Fruit fly (Drosophila melanogaster) whole organism, embryonic: ENCODE measurements around the gene Tsp97E.

Source experiments
- Atf3 ChIP-seq: fragments of 200-800 bp; sonication (Bioruptor generic); optimal IDR thresholded peaks from 3 replicates; lab custom pipeline; 2016; ENCODE audit warnings: missing biosample characterization, missing genetic modification characterization
- Awh ChIP-seq: fragments of 200-800 bp; sonication (Bioruptor generic); IDR thresholded peaks from 2 replicates; pipeline ENCODE4, ENCODE4 v1.3.6; 2022; ENCODE audit warnings: missing biosample characterization, missing genetic modification characterization
- Blimp-1 ChIP-seq: fragments of 200-800 bp; sonication (Bioruptor generic); optimal IDR thresholded peaks from 3 replicates; lab custom pipeline; 2018; ENCODE audit warnings: missing biosample characterization, missing genetic modification characterization, mild to moderate bottlenecking, moderate library complexity, missing genetic modification reagents
- CG10543 ChIP-seq: fragments of 200-800 bp; sonication (Bioruptor generic); optimal IDR thresholded peaks from 3 replicates; lab custom pipeline; 2017; ENCODE audit warnings: missing biosample characterization, mild to moderate bottlenecking, missing genetic modification characterization, moderate library complexity
- CG11695 ChIP-seq: fragments of 200-800 bp; sonication (Bioruptor generic); IDR thresholded peaks from 3 replicates; pipeline ENCODE4 v1.3.6; 2022; ENCODE audit warnings: missing biosample characterization, missing genetic modification characterization
- CG12219 ChIP-seq: fragments of 200-800 bp; sonication (Bioruptor generic); optimal IDR thresholded peaks from 3 replicates; lab custom pipeline; 2018; ENCODE audit warnings: missing biosample characterization, mild to moderate bottlenecking, missing genetic modification characterization
- CG12299 ChIP-seq: fragments of 200-800 bp; sonication (Bioruptor generic); optimal IDR thresholded peaks from 2 replicates; lab custom pipeline; 2018; ENCODE audit warnings: missing biosample characterization, mild to moderate bottlenecking, missing genetic modification characterization
- CG13123 ChIP-seq: fragments of 200-800 bp; sonication (Bioruptor generic); optimal IDR thresholded peaks from 2 replicates; lab custom pipeline; 2016; ENCODE audit warnings: missing biosample characterization, missing genetic modification characterization
- CG13287 ChIP-seq: fragments of 200-800 bp; sonication (Bioruptor generic); IDR thresholded peaks from 2 replicates; pipeline ENCODE4 v1.3.6; 2022; ENCODE audit warnings: missing biosample characterization, missing genetic modification characterization; ENCODE audit not compliant: partially characterized antibody
- CG13624 ChIP-seq: fragments of 200-800 bp; sonication (Bioruptor generic); optimal IDR thresholded peaks from 2 replicates; lab custom pipeline; 2016; ENCODE audit warnings: missing biosample characterization, missing genetic modification characterization
- CG13894 ChIP-seq: fragments of 200-800 bp; sonication (Bioruptor generic); optimal IDR thresholded peaks from 3 replicates; lab custom pipeline; 2018; ENCODE audit warnings: missing biosample characterization, mild to moderate bottlenecking, missing genetic modification characterization, moderate library complexity
- CG14050 ChIP-seq: fragments of 200-800 bp; sonication (Bioruptor generic); IDR thresholded peaks from 3 replicates; pipeline ENCODE4 v1.3.6; 2022; ENCODE audit warnings: missing biosample characterization, missing genetic modification characterization
- CG14710 ChIP-seq: fragments of 200-800 bp; sonication (Bioruptor generic); optimal IDR thresholded peaks from 3 replicates; lab custom pipeline; 2019; ENCODE audit warnings: missing biosample characterization, mild to moderate bottlenecking, missing genetic modification characterization, moderate library complexity
- CG18599 ChIP-seq: fragments of 200-800 bp; sonication (Bioruptor generic); optimal IDR thresholded peaks from 3 replicates; lab custom pipeline; 2017; ENCODE audit warnings: missing biosample characterization, missing genetic modification characterization, mild to moderate bottlenecking, moderate library complexity, missing genetic modification reagents
- CG3065 ChIP-seq: fragments of 200-800 bp; sonication (Bioruptor generic); optimal IDR thresholded peaks from 2 replicates; lab custom pipeline; 2016; ENCODE audit warnings: missing biosample characterization, missing genetic modification characterization
- CG32532 ChIP-seq: fragments of 200-800 bp; sonication (Bioruptor generic); IDR thresholded peaks from 2 replicates; pipeline ENCODE4 v1.3.6; 2022; ENCODE audit warnings: missing biosample characterization, missing genetic modification characterization
- CG4854 ChIP-seq: fragments of 200-800 bp; sonication (Bioruptor generic); optimal IDR thresholded peaks from 2 replicates; lab custom pipeline; 2016; ENCODE audit warnings: missing biosample characterization, missing genetic modification characterization, inconsistent platforms
- CG6254 ChIP-seq: fragments of 200-800 bp; sonication (Bioruptor generic); optimal IDR thresholded peaks from 3 replicates; lab custom pipeline; 2017; ENCODE audit warnings: mild to moderate bottlenecking, missing biosample characterization, missing genetic modification reagents, missing genetic modification characterization
- CG7372 ChIP-seq: fragments of 200-800 bp; sonication (Bioruptor generic); IDR thresholded peaks from 2 replicates; pipeline ENCODE4 v1.3.6; 2022; ENCODE audit warnings: missing biosample characterization, missing genetic modification characterization
- Camta ChIP-seq: fragments of 200-800 bp; sonication (Bioruptor generic); optimal IDR thresholded peaks from 2 replicates; lab custom pipeline; 2016; ENCODE audit warnings: missing biosample characterization, missing genetic modification characterization
- Doc2 ChIP-seq: fragments of 200-800 bp; sonication (Bioruptor generic); IDR thresholded peaks from 2 replicates; pipeline ENCODE4 v1.3.6; 2022; ENCODE audit warnings: missing biosample characterization, missing genetic modification characterization
- Fer1 ChIP-seq: fragments of 200-800 bp; sonication (Bioruptor generic); optimal IDR thresholded peaks from 2 replicates; lab custom pipeline; 2017; ENCODE audit warnings: missing biosample characterization, mild to moderate bottlenecking, missing genetic modification characterization
- HLH54F ChIP-seq: fragments of 200-800 bp; sonication (Bioruptor generic); optimal IDR thresholded peaks from 3 replicates; lab custom pipeline; 2016; ENCODE audit warnings: missing biosample characterization, missing genetic modification characterization
- Hr3 ChIP-seq: fragments of 200-800 bp; sonication (Bioruptor generic); optimal IDR thresholded peaks from 3 replicates; lab custom pipeline; 2016; ENCODE audit warnings: missing biosample characterization, missing genetic modification characterization
- Lhr ChIP-seq: fragments of 200-800 bp; sonication (Bioruptor generic); optimal IDR thresholded peaks from 3 replicates; lab custom pipeline; 2017; ENCODE audit warnings: mild to moderate bottlenecking, missing biosample characterization, missing genetic modification reagents, missing genetic modification characterization
- Meics ChIP-seq: fragments of 200-800 bp; sonication (Bioruptor generic); optimal IDR thresholded peaks from 2 replicates; lab custom pipeline; 2017; ENCODE audit warnings: missing biosample characterization, mild to moderate bottlenecking, missing genetic modification characterization
- Side ChIP-seq: fragments of 200-800 bp; sonication (Bioruptor generic); optimal IDR thresholded peaks from 2 replicates; lab custom pipeline; 2016; ENCODE audit warnings: missing biosample characterization, missing genetic modification characterization
- Sin3A ChIP-seq: fragments of >200 bp; optimal IDR thresholded peaks from 2 replicates; lab custom pipeline; 2018
- Six4 ChIP-seq: fragments of 200-800 bp; sonication (Bioruptor generic); optimal IDR thresholded peaks from 2 replicates; lab custom pipeline; 2016; ENCODE audit warnings: missing biosample characterization, missing genetic modification characterization
- Sox100B ChIP-seq: fragments of 200-800 bp; sonication (Bioruptor generic); optimal IDR thresholded peaks from 3 replicates; lab custom pipeline; 2018; ENCODE audit warnings: missing biosample characterization, mild to moderate bottlenecking, missing genetic modification characterization
- Spps ChIP-seq: fragments of 200-800 bp; sonication (Bioruptor generic); optimal IDR thresholded peaks from 2 replicates; lab custom pipeline; 2018; ENCODE audit warnings: missing biosample characterization, mild to moderate bottlenecking, missing genetic modification characterization
- bbx ChIP-seq: fragments of 200-800 bp; sonication (Bioruptor generic); IDR thresholded peaks from 2 replicates; pipeline ENCODE4 v1.3.6; 2022; ENCODE audit warnings: missing biosample characterization, missing genetic modification characterization; ENCODE audit not compliant: partially characterized antibody
- bigmax ChIP-seq: fragments of 200-800 bp; sonication (Bioruptor generic); optimal IDR thresholded peaks from 2 replicates; lab custom pipeline; 2018; ENCODE audit warnings: missing biosample characterization, mild to moderate bottlenecking, missing genetic modification characterization
- cad ChIP-seq: fragments of >200 bp; optimal IDR thresholded peaks from 2 replicates; lab custom pipeline; 2017; ENCODE audit warnings: missing biosample characterization, missing genetic modification characterization
- ci ChIP-seq: fragments of 200-800 bp; sonication (Bioruptor generic); IDR thresholded peaks from 3 replicates; pipeline ENCODE4 v1.3.6; 2022; ENCODE audit warnings: missing biosample characterization, missing genetic modification characterization
- dati ChIP-seq: fragments of 200-800 bp; sonication (Bioruptor generic); IDR thresholded peaks from 2 replicates; pipeline ENCODE4 v1.3.6; 2022; ENCODE audit warnings: missing biosample characterization, missing genetic modification characterization
- dmrt11E ChIP-seq: fragments of 200-800 bp; sonication (Bioruptor generic); optimal IDR thresholded peaks from 3 replicates; lab custom pipeline; 2018; ENCODE audit warnings: missing biosample characterization, mild to moderate bottlenecking, missing genetic modification characterization, moderate library complexity
- emc ChIP-seq: fragments of 200-800 bp; sonication (Bioruptor generic); optimal IDR thresholded peaks from 2 replicates; lab custom pipeline; 2016; ENCODE audit warnings: missing biosample characterization, missing genetic modification characterization
- fu2 ChIP-seq: fragments of 200-800 bp; sonication (Bioruptor generic); optimal IDR thresholded peaks from 2 replicates; lab custom pipeline; 2016; ENCODE audit warnings: missing biosample characterization, missing genetic modification characterization
- gce ChIP-seq: fragments of 200-800 bp; sonication (Bioruptor generic); IDR thresholded peaks from 3 replicates; pipeline ENCODE4 v1.3.6; 2022; ENCODE audit warnings: missing biosample characterization, missing genetic modification characterization
- grn ChIP-seq: fragments of 200-800 bp; sonication (Bioruptor generic); optimal IDR thresholded peaks from 3 replicates; lab custom pipeline; 2017; ENCODE audit warnings: missing biosample characterization, missing genetic modification characterization
- ind ChIP-seq: fragments of 200-800 bp; sonication (Bioruptor generic); optimal IDR thresholded peaks from 3 replicates; lab custom pipeline; 2016; ENCODE audit warnings: missing biosample characterization, missing genetic modification characterization
- insv ChIP-seq, 2 experiments: fragments of 200-800 bp; sonication (Bioruptor generic); optimal IDR thresholded peaks; 3 replicates each; lab custom pipeline; 2016 to 2018; ENCODE audit warnings: missing biosample characterization in 2 of 2, missing genetic modification characterization in 2 of 2
- lab ChIP-seq: fragments of 200-800 bp; sonication (Bioruptor generic); optimal IDR thresholded peaks from 3 replicates; lab custom pipeline; 2017; ENCODE audit warnings: missing biosample characterization, missing genetic modification characterization, mild to moderate bottlenecking, moderate library complexity, missing genetic modification reagents
- nerfin-1 ChIP-seq: fragments of 200-800 bp; sonication (Bioruptor generic); optimal IDR thresholded peaks from 3 replicates; lab custom pipeline; 2019; ENCODE audit warnings: missing biosample characterization, mild to moderate bottlenecking, missing genetic modification characterization, moderate library complexity
- pho ChIP-seq: fragments of 200-800 bp; sonication (Bioruptor generic); optimal IDR thresholded peaks from 2 replicates; lab custom pipeline; 2016; ENCODE audit warnings: missing biosample characterization, missing genetic modification characterization
- repo ChIP-seq: fragments of 200-800 bp; sonication (Bioruptor generic); optimal IDR thresholded peaks from 2 replicates; lab custom pipeline; 2016; ENCODE audit warnings: missing biosample characterization, missing genetic modification characterization
- sens ChIP-seq: fragments of 200-800 bp; sonication (Bioruptor generic); peaks from one replicate; lab custom pipeline; 2016; ENCODE audit warnings: missing biosample characterization, missing genetic modification characterization
- sens-2 ChIP-seq: fragments of 200-800 bp; sonication (Bioruptor generic); IDR thresholded peaks from 2 replicates; pipeline ENCODE4 v1.3.6; 2022; ENCODE audit warnings: missing biosample characterization, missing genetic modification characterization
- stc ChIP-seq: fragments of 200-800 bp; sonication (Bioruptor generic); IDR thresholded peaks from 2 replicates; pipeline ENCODE4 v1.3.6; 2022; ENCODE audit warnings: missing biosample characterization, missing genetic modification characterization
- wor ChIP-seq: fragments of 200-800 bp; sonication (Bioruptor generic); IDR thresholded peaks from 2 replicates; pipeline ENCODE4 v1.3.6; 2022; ENCODE audit warnings: missing biosample characterization, missing genetic modification characterization

Tsp97E gene

DNA sequence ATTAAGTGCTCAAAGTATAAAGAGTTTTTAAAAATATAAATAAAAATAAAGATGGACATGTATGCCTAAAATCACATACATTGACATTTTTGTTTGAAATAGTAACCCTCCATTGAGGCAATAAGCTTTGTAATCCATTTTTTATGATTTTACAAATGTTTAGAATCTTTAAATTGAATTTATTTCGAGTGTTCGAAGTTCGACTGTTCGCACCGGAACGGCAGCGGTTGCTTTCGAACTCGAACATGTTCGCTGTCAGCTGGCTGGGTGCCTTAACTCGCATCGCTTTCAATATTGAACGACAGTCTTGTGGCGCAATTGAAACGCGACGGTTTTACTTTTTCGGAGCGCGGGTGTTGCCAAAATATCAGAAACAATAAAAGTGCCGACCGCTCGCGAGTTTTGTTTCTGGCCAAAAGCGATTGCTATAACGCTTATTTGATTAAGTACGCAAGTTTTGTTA is 49.1 kb downstream of the Tsp97E start, which contains the start of gene CG46339:
Gene CG46339, plus strand, starts transcription at position 299 of the 463 bp plus-strand sequence.
- TF ChIP-seq CG32532 (GFP tag; lab: Robert Waterston, UW) (peak; percentile 90), ci (GFP tag; lab: Robert Waterston, UW) (peak; percentile 91), dmrt11E (tag; lab: Kevin White, UChicago) (peak; percentile 18), wor (GFP tag; lab: Robert Waterston, UW) (no peak), pho (peak; percentile 63), nerfin-1 (tag; lab: Kevin White, UChicago) (no peak), CG14710 (peak; percentile 39), HLH54F (GFP tag; lab: Kevin White, UChicago) (peak; percentile 25), CG11695 (GFP tag; lab: Robert Waterston, UW) (peak; percentile 46; the same call in 2 of the 3 replicates), CG12299 (tag; lab: Kevin White, UChicago) (peak; percentile 4), Sin3A (lab: Kevin White, UChicago) (no peak), Lhr (GFP tag; lab: Kevin White, UChicago) (no peak), CG3065 (GFP tag; lab: Kevin White, UChicago) (no peak), ind (peak; percentile 50), Awh (no peak; the same call in 1 of the 2 replicates), CG12219 (GFP tag; lab: Kevin White, UChicago) (peak; percentile 67), Sox100B (GFP tag; lab: Kevin White, UChicago) (peak; percentile 47), CG13894 (tag; lab: Kevin White, UChicago) (peak; percentile 87), bbx (GFP tag; lab: Robert Waterston, UW) (peak; percentile 67; the same call in 1 of the 2 replicates), sens-2 (no peak), CG6254 (GFP tag; lab: Kevin White, UChicago) (peak; percentile 8), CG18599 (GFP tag; lab: Kevin White, UChicago) (peak; percentile 85), CG13624 (GFP tag; lab: Kevin White, UChicago) (peak; percentile 11), CG13287 (peak; percentile 56), Six4 (peak; percentile 6), insv (GFP tag; optimal IDR thresholded peaks at IDR 0.05; lab: Kevin White, UChicago) (peak in 1 of 2 experiments; percentile 10), Hr3 (GFP tag; lab: Kevin White, UChicago) (no peak), Doc2 (GFP tag; lab: Robert Waterston, UW) (no peak), cad (GFP tag; lab: Kevin White, UChicago) (no peak), Meics (GFP tag; lab: Kevin White, UChicago) (peak; percentile 77), Fer1 (peak; percentile 92), stc (GFP tag; lab: Robert Waterston, UW) (no peak), CG14050 (GFP tag; lab: Robert Waterston, UW) (peak; percentile 52; the same call in 2 of the 3 replicates), Side (GFP tag; lab: Kevin White, UChicago) (peak; percentile 67), fu2 (no peak), repo (GFP tag; lab: Kevin White, UChicago) (no peak), CG13123 (GFP tag; lab: Kevin White, UChicago) (no peak), sens (GFP tag; lab: Kevin White, UChicago) (peak; percentile 45), dati (no peak), CG7372 (GFP tag; lab: Robert Waterston, UW) (no peak), Camta (no peak), Blimp-1 (GFP tag; lab: Kevin White, UChicago) (peak; percentile 61), grn (GFP tag; lab: Kevin White, UChicago) (peak; percentile 43), lab (peak; percentile 92), Atf3 (GFP tag; lab: Kevin White, UChicago) (no peak), bigmax (GFP tag; lab: Kevin White, UChicago) (peak; percentile 42), emc (no peak), CG10543 (GFP tag; lab: Kevin White, UChicago) (peak; percentile 86), CG4854 (GFP tag; lab: Kevin White, UChicago) (peak; percentile 24), Spps (tag; lab: Kevin White, UChicago) (peak; percentile 37), gce (GFP tag; lab: Robert Waterston, UW) (0 out of 3 replicates have a peak, but pooled peaks have one; percentile 48)
